Fruit fly (Drosophila melanogaster) whole organism, prepupa: Measurements from ENCODE around the gene CG1662.

Source experiments
- Blimp-1 ChIP-seq: fragments of 200-800 bp; sonication (Bioruptor generic); optimal IDR thresholded peaks from 3 replicates; lab custom pipeline; 2017; ENCODE audit warnings: missing biosample characterization, missing genetic modification characterization, mild to moderate bottlenecking, moderate library complexity, missing genetic modification reagents
- CG10631 ChIP-seq: fragments of 200-800 bp; sonication (Bioruptor generic); optimal IDR thresholded peaks from 2 replicates; lab custom pipeline; 2016; ENCODE audit warnings: missing biosample characterization, missing genetic modification characterization
- CG11294 ChIP-seq: fragments of 200-800 bp; sonication (Bioruptor generic); IDR thresholded peaks from 2 replicates; pipeline ENCODE4 v1.3.6; 2022; ENCODE audit warnings: missing biosample characterization, missing genetic modification characterization
- CG11762 ChIP-seq: fragments of 200-800 bp; sonication (Bioruptor generic); optimal IDR thresholded peaks from 3 replicates; lab custom pipeline; 2016; ENCODE audit warnings: missing biosample characterization, missing genetic modification characterization; ENCODE audit not compliant: insufficient read depth
- CG11902 ChIP-seq: fragments of 200-800 bp; sonication (Bioruptor generic); optimal IDR thresholded peaks from 3 replicates; lab custom pipeline; 2016; ENCODE audit warnings: missing biosample characterization, missing genetic modification characterization
- CG15336 ChIP-seq: fragments of 200-800 bp; sonication (Bioruptor generic); IDR thresholded peaks from 2 replicates; pipeline ENCODE4 v1.3.6; 2022; ENCODE audit warnings: missing biosample characterization, missing genetic modification characterization
- CG31627 ChIP-seq: fragments of 200-800 bp; sonication (Bioruptor generic); optimal IDR thresholded peaks from 3 replicates; lab custom pipeline; 2016; ENCODE audit warnings: missing biosample characterization, missing genetic modification characterization
- CG32006 ChIP-seq: fragments of 200-800 bp; sonication (Bioruptor generic); optimal IDR thresholded peaks from 3 replicates; lab custom pipeline; 2017; ENCODE audit warnings: missing biosample characterization, mild to moderate bottlenecking, missing genetic modification characterization
- CG34406 ChIP-seq: fragments of 200-800 bp; sonication (Bioruptor generic); optimal IDR thresholded peaks from 3 replicates; lab custom pipeline; 2016; ENCODE audit warnings: missing biosample characterization, missing genetic modification characterization
- CG4318 ChIP-seq: fragments of 200-800 bp; sonication (Bioruptor generic); optimal IDR thresholded peaks from 3 replicates; lab custom pipeline; 2017; ENCODE audit warnings: missing biosample characterization, mild to moderate bottlenecking, missing genetic modification characterization
- CG6854 ChIP-seq: fragments of 200-800 bp; sonication (Bioruptor generic); optimal IDR thresholded peaks from 2 replicates; lab custom pipeline; 2017; ENCODE audit warnings: missing biosample characterization, mild to moderate bottlenecking, missing genetic modification characterization
- CG7368 ChIP-seq: fragments of 200-800 bp; sonication (Bioruptor generic); optimal IDR thresholded peaks from 3 replicates; lab custom pipeline; 2016; ENCODE audit warnings: missing biosample characterization, missing genetic modification characterization
- CG8119 ChIP-seq: fragments of 200-800 bp; sonication (Bioruptor generic); IDR thresholded peaks from 3 replicates; pipeline ENCODE4 v1.3.6; 2022; ENCODE audit warnings: missing biosample characterization, missing genetic modification characterization
- CG8319 ChIP-seq: fragments of 200-800 bp; sonication (Bioruptor generic); optimal IDR thresholded peaks from 3 replicates; lab custom pipeline; 2016; ENCODE audit warnings: missing biosample characterization, missing genetic modification characterization
- CG8632 ChIP-seq: fragments of 200-800 bp; sonication (Bioruptor generic); optimal IDR thresholded peaks from 3 replicates; lab custom pipeline; 2016; ENCODE audit warnings: missing biosample characterization, missing genetic modification characterization
- CG9139 ChIP-seq: fragments of 200-800 bp; sonication (Bioruptor generic); optimal IDR thresholded peaks from 3 replicates; lab custom pipeline; 2017; ENCODE audit warnings: missing biosample characterization, mild to moderate bottlenecking, missing genetic modification characterization
- Eip75B ChIP-seq: fragments of 200-800 bp; sonication (Bioruptor generic); optimal IDR thresholded peaks from 3 replicates; lab custom pipeline; 2016; ENCODE audit warnings: missing biosample characterization, missing genetic modification characterization
- Eip78C ChIP-seq: fragments of 200-800 bp; sonication (Bioruptor generic); peaks from one replicate; lab custom pipeline; 2016; ENCODE audit warnings: missing biosample characterization, missing genetic modification characterization
- Ets21C ChIP-seq: fragments of 200-800 bp; sonication (Bioruptor generic); optimal IDR thresholded peaks from 3 replicates; lab custom pipeline; 2016; ENCODE audit warnings: missing biosample characterization, missing genetic modification characterization
- Gug ChIP-seq: fragments of 200-800 bp; sonication (Bioruptor generic); IDR thresholded peaks from 2 replicates; pipeline ENCODE4 v1.3.6; 2022; ENCODE audit warnings: missing biosample characterization, missing genetic modification characterization
- Hr38 ChIP-seq: sonication (Bioruptor generic); optimal IDR thresholded peaks from 2 replicates; lab custom pipeline; 2016; ENCODE audit warnings: missing biosample characterization, missing genetic modification characterization
- Hr39 ChIP-seq: fragments of 200-800 bp; sonication (Bioruptor generic); optimal IDR thresholded peaks from 2 replicates; lab custom pipeline; 2016; ENCODE audit warnings: missing biosample characterization, missing genetic modification characterization
- Hr4 ChIP-seq: fragments of 200-800 bp; sonication (Bioruptor generic); optimal IDR thresholded peaks from 3 replicates; lab custom pipeline; 2016; ENCODE audit warnings: missing biosample characterization, missing genetic modification characterization
- Lpt ChIP-seq: fragments of 200-800 bp; sonication (Bioruptor generic); optimal IDR thresholded peaks from 3 replicates; lab custom pipeline; 2016; ENCODE audit warnings: missing biosample characterization, missing genetic modification characterization
- Smox ChIP-seq: fragments of 200-800 bp; sonication (Bioruptor generic); optimal IDR thresholded peaks from 3 replicates; lab custom pipeline; 2016; ENCODE audit warnings: missing biosample characterization, missing genetic modification characterization
- Sox102F ChIP-seq: fragments of 200-800 bp; sonication (Bioruptor generic); optimal IDR thresholded peaks from 2 replicates; lab custom pipeline; 2016; ENCODE audit warnings: missing biosample characterization, mild to moderate bottlenecking, missing genetic modification characterization
- Sox14 ChIP-seq: fragments of 200-800 bp; sonication (Bioruptor generic); optimal IDR thresholded peaks from 3 replicates; lab custom pipeline; 2016; ENCODE audit warnings: missing biosample characterization, missing genetic modification characterization
- Sox15 ChIP-seq: fragments of 200-800 bp; sonication (Bioruptor generic); optimal IDR thresholded peaks from 3 replicates; lab custom pipeline; 2016; ENCODE audit warnings: missing biosample characterization, missing genetic modification characterization
- achi ChIP-seq: fragments of 200-800 bp; sonication (Bioruptor generic); optimal IDR thresholded peaks from 3 replicates; lab custom pipeline; 2016; ENCODE audit warnings: missing biosample characterization, missing genetic modification characterization
- acj6 ChIP-seq: fragments of 200-800 bp; sonication (Bioruptor generic); optimal IDR thresholded peaks from 3 replicates; lab custom pipeline; 2016; ENCODE audit warnings: missing biosample characterization, missing genetic modification characterization
- cyc ChIP-seq: fragments of 200-800 bp; sonication (Bioruptor generic); optimal IDR thresholded peaks from 3 replicates; lab custom pipeline; 2016; ENCODE audit warnings: missing biosample characterization, missing genetic modification characterization
- dsx ChIP-seq: fragments of 200-800 bp; optimal IDR thresholded peaks from 3 replicates; lab custom pipeline; 2019; ENCODE audit warnings: missing biosample characterization, mild to moderate bottlenecking, missing genetic modification characterization, moderate library complexity; ENCODE audit not compliant: poor library complexity, severe bottlenecking
- esn ChIP-seq: fragments of 200-800 bp; sonication (Bioruptor generic); optimal IDR thresholded peaks from 2 replicates; lab custom pipeline; 2016; ENCODE audit warnings: missing biosample characterization, mild to moderate bottlenecking, missing genetic modification characterization, moderate library complexity
- fd59A ChIP-seq: fragments of 200-800 bp; sonication (Bioruptor generic); optimal IDR thresholded peaks from 2 replicates; lab custom pipeline; 2017; ENCODE audit warnings: missing biosample characterization, mild to moderate bottlenecking, missing genetic modification characterization, missing genetic modification reagents
- fd85E ChIP-seq: fragments of 200-800 bp; sonication (Bioruptor generic); optimal IDR thresholded peaks from 3 replicates; lab custom pipeline; 2016; ENCODE audit warnings: missing biosample characterization, missing genetic modification characterization
- fkh ChIP-seq: fragments of 200-800 bp; sonication (Bioruptor generic); optimal IDR thresholded peaks from 3 replicates; lab custom pipeline; 2017; ENCODE audit warnings: missing biosample characterization, mild to moderate bottlenecking, missing genetic modification characterization, moderate library complexity
- lz ChIP-seq: fragments of 200-800 bp; sonication (Bioruptor generic); optimal IDR thresholded peaks from 3 replicates; lab custom pipeline; 2016; ENCODE audit warnings: missing biosample characterization, missing genetic modification characterization
- pdm3 ChIP-seq: fragments of 200-800 bp; sonication (Bioruptor generic); optimal IDR thresholded peaks from 3 replicates; lab custom pipeline; 2016; ENCODE audit warnings: missing biosample characterization, missing genetic modification characterization
- salr ChIP-seq, 2 experiments: fragments of 200-800 bp; sonication (Bioruptor generic); optimal IDR thresholded peaks; 3 replicates each; lab custom pipeline; 2016 to 2018; ENCODE audit warnings: missing biosample characterization in 2 of 2, missing genetic modification characterization in 2 of 2, mild to moderate bottlenecking in 1 of 2
- spab ChIP-seq: fragments of 200-800 bp; sonication (Bioruptor generic); optimal IDR thresholded peaks from 2 replicates; lab custom pipeline; 2017; ENCODE audit warnings: missing biosample characterization, mild to moderate bottlenecking, missing genetic modification characterization, missing genetic modification reagents
- svp ChIP-seq: fragments of 200-800 bp; sonication (Bioruptor generic); peaks from one replicate; lab custom pipeline; 2016; ENCODE audit warnings: missing biosample characterization, missing genetic modification characterization
- topi ChIP-seq: fragments of 200-800 bp; sonication (Bioruptor generic); optimal IDR thresholded peaks from 3 replicates; lab custom pipeline; 2016; ENCODE audit warnings: missing biosample characterization, missing genetic modification characterization
- vri ChIP-seq: fragments of 200-800 bp; sonication (Bioruptor generic); optimal IDR thresholded peaks from 3 replicates; lab custom pipeline; 2016; ENCODE audit warnings: missing biosample characterization, mild to moderate bottlenecking, missing genetic modification characterization

The CG1662 gene

DNA sequence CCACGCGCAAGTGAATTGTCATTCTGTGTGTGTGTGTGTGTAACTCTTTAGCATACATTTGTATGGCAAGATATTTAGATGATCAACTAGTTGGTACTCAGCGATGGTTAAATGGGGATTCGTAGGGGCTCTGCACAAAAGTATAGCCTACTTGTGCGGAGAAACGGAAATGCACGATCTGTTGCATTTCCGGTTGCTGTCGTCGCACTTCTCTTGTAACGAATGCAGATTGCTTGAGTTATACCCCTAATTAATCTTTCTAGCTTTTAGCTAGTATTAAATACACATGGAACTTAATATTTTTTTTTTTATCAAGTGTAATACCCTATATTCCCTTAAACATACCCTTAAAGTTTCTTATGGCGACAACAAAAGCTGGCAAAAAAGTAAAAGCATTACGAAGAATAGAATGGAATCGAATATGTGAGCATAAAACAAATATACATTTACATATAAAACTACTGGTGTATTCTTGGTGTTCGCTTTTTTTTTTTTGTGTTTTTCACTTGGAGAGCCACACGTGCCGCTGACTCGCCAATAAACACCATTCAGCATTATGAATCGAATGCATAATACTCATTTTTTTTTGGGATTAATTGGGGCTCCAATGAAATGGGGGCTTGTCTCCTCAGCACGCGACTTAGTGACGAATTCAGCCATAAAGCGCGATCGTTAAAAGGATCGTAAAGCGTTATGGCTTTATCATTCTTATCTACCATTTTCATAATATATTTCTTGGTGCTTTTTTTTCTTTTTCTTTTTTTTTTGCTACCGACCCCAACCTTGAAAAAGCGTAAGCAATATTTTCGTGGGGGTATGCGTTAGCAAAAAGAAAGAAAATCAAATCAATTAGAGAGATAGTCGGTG is 4.0 kb downstream of the CG1662 start (continued):
- TF ChIP-seq pdm3 (GFP tag; lab: Kevin White, UChicago) = no peak
- no peak for TF ChIP-seq CG34406
- TF ChIP-seq CG6854 = no peak
- no peak for TF ChIP-seq CG9139 (GFP tag; lab: Kevin White, UChicago)
- TF ChIP-seq fd85E = no peak
- TF ChIP-seq CG10631 (GFP tag; lab: Kevin White, UChicago) = no peak
- no peak for TF ChIP-seq CG11762 (GFP tag; lab: Kevin White, UChicago)
- no peak for TF ChIP-seq CG11902 (GFP tag; lab: Kevin White, UChicago)
- TF ChIP-seq cyc (GFP tag; lab: Kevin White, UChicago) = peak; percentile 6
- peak; percentile 69 for TF ChIP-seq Eip78C (GFP tag; lab: Kevin White, UChicago)
- no peak for TF ChIP-seq CG4318 (GFP tag; lab: Kevin White, UChicago)
- TF ChIP-seq fd59A (GFP tag; lab: Kevin White, UChicago) = no peak
- TF ChIP-seq Lpt (GFP tag; lab: Kevin White, UChicago) = no peak
- no peak for TF ChIP-seq Blimp-1
- no peak for TF ChIP-seq CG15336 (GFP tag; lab: Robert Waterston, UW)
- TF ChIP-seq CG8632 (GFP tag; lab: Kevin White, UChicago) = peak; percentile 21
- no peak for TF ChIP-seq spab (GFP tag; lab: Kevin White, UChicago)
- no peak for TF ChIP-seq Hr39
- TF ChIP-seq salr (GFP tag; optimal IDR thresholded peaks at IDR 0.05; lab: Kevin White, UChicago) = no peak
- no peak for TF ChIP-seq CG8319 (GFP tag; lab: Kevin White, UChicago)
- no peak for TF ChIP-seq Sox14
- peak; percentile 19 for TF ChIP-seq vri (GFP tag; lab: Kevin White, UChicago)
- TF ChIP-seq achi (GFP tag; lab: Kevin White, UChicago) = peak; percentile 7
- TF ChIP-seq topi (GFP tag; lab: Kevin White, UChicago) = no peak

DNA sequence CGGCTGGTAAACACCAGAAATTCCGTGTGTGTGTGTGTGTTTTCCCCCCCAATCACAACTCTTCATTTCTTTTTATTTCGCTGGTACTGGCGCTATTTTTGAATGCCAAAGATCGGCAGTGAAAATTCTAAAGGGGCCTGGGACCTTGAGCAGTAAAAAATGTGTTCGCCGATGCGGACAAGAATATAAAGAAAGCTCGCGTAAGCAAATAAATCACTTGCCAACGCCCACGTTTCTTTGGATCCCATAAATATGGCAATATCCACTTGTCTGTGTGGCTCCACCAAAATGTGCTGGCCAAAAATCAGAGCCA is 4.6 kb downstream of the CG1662 start:
- TF ChIP-seq Sox15 (GFP tag; lab: Kevin White, UChicago) (no peak), salr (GFP tag; optimal IDR thresholded peaks at IDR 0.05; lab: Kevin White, UChicago) (no peak)

DNA sequence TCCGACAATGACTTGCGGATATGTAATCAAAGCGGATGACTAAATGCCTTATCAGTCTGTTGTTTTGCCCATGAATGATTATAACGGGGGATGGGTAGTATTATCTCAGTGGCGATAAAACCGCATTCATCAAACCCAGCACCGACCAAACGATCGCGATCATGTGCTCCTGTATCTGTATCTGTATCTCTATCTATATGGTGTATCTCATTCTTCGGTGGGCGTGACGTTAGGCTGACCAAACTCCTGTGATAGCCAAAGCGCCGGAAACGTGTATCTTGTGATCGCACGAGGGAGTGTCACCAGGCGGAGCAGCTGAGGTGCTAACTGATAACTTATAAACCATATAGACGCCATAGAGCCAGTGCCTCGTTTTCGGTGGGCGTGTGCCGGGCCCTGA is 5.4 kb downstream of the CG1662 start:
- TF ChIP-seq Hr38 (GFP tag; lab: Kevin White, UChicago) = no peak
- TF ChIP-seq CG9139 (GFP tag; lab: Kevin White, UChicago) = no peak
- no peak for TF ChIP-seq CG8319 (GFP tag; lab: Kevin White, UChicago)
- no peak for TF ChIP-seq Hr39
- no peak for TF ChIP-seq Sox15 (GFP tag; lab: Kevin White, UChicago)
- no peak for TF ChIP-seq Eip75B
- no peak for TF ChIP-seq Smox (GFP tag; lab: Kevin White, UChicago)
- no peak for TF ChIP-seq esn (GFP tag; lab: Kevin White, UChicago)
- TF ChIP-seq acj6 = no peak
- TF ChIP-seq CG8632 (GFP tag; lab: Kevin White, UChicago) = no peak
- TF ChIP-seq CG15336 (GFP tag; lab: Robert Waterston, UW) = no peak
- TF ChIP-seq pdm3 (GFP tag; lab: Kevin White, UChicago) = no peak
- TF ChIP-seq Ets21C (GFP tag; lab: Kevin White, UChicago) = no peak
- TF ChIP-seq fd85E = no peak
- TF ChIP-seq Gug = no peak
- TF ChIP-seq CG11294 (GFP tag; lab: Robert Waterston, UW) = no peak
- TF ChIP-seq dsx (GFP tag; lab: Kevin White, UChicago) = no peak

DNA sequence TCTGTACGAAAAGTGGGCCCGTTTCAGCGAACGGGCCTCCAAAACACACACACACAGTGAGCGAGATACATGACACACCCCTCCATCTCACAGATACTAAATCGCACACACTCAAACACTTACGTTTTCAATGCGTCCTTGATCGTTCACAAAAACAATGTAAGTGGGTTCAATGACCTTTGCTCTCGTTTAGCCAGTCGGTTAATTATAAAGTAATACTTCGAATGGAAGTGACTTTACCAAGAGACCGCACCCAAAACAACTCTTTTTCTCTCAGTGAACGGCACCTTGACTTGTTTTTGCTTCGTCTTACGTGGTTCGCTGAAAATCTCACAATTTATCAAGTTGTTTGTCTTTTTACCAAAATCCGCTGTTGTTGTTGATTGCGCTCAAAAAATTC is 7.0 kb downstream of the CG1662 start:
- TF ChIP-seq CG8119 (GFP tag; lab: Robert Waterston, UW) (0 out of 3 replicates have a peak, but pooled peaks have one; percentile 22), topi (GFP tag; lab: Kevin White, UChicago) (peak; percentile 50), CG7368 (GFP tag; lab: Kevin White, UChicago) (peak; percentile 16), Hr4 (GFP tag; lab: Kevin White, UChicago) (peak; percentile 16), CG31627 (GFP tag; lab: Kevin White, UChicago) (peak; percentile 31), Sox102F (GFP tag; lab: Kevin White, UChicago) (peak; percentile 58), CG11294 (GFP tag; lab: Robert Waterston, UW) (no peak), lz (peak; percentile 32), CG15336 (GFP tag; lab: Robert Waterston, UW) (0 out of 2 replicates have a peak, but pooled peaks have one; percentile 29), Smox (GFP tag; lab: Kevin White, UChicago) (peak; percentile 46), fkh (no peak), Eip75B (peak; percentile 37), vri (GFP tag; lab: Kevin White, UChicago) (peak; percentile 47), CG10631 (GFP tag; lab: Kevin White, UChicago) (peak; percentile 21), CG6854 (peak; percentile 21), Blimp-1 (peak; percentile 67), CG8319 (GFP tag; lab: Kevin White, UChicago) (no peak), pdm3 (GFP tag; lab: Kevin White, UChicago) (peak; percentile 16), CG32006 (GFP tag; lab: Kevin White, UChicago) (peak; percentile 40), svp (GFP tag; lab: Kevin White, UChicago) (peak; percentile 80)
